Fruit fly (Drosophila melanogaster): ENCODE measurements around the gene CG15531.

CG15531 gene

DNA sequence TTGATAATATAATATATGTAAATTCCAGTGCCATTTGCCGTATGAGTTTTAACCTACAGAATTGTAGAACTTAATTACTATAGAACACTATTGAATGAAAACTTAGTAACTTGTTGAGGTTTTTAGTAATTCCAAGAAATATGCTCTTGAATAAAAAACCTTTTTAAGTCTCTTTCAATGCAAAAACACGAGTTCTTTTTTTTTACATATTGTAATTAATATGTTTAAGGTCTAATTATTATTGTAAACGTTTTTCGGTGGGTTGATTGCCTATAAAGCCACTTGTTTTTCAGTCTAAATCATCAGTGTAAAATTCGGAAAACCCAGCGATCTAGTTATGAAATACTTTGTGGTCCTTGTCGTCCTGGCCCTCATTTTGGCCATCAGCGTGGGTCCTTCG lies 13.6 kb upstream of the CG15531 start, which contains the start of gene Anp:
TSS of gene Anp (plus strand) at position 301 of the 400 bp plus-strand sequence.
- TF ChIP-seq psq (optimal IDR thresholded peaks at IDR 0.05) = no peak
- no peak for TF ChIP-seq ttk (optimal IDR thresholded peaks at IDR 0.05)
- no peak for TF ChIP-seq Myc (optimal IDR thresholded peaks at IDR 0.05)
- TF ChIP-seq Sin3A (optimal IDR thresholded peaks at IDR 0.05) = no peak
- no peak for TF ChIP-seq h (optimal IDR thresholded peaks at IDR 0.05)
- TF ChIP-seq insv (optimal IDR thresholded peaks at IDR 0.05) = no peak

DNA sequence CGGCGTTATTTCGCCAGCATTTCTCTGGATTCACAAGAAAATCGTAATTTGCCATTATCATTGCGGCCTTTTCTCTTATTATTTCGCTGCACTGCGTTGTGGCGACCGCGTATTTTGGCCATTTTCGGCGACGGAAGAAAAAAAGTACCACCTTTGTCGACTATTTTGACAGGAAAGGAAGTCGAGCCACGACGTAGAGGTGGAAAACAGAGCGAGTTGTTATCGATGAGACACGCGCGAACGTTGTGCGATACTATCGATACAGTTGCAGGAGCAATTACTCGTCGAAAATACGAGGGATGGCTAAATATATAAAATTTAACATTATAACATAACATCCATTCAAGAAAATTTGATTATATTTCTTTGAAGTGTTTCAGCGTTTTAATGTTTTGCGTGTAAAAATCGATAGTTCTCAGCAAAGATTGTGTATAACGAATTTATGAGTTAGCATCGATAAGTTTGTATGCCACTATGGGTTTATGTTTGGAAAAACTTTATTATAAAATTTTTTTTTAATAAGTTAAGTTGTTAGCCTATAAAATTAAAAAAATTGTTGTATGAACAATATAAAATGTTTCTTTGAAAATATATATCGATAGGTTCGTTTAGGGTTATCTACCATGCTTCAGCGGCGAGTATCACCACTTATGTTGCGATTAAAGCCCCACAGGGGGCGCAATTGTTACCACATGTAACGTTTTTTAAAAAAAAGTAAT lies 12.9 kb upstream of the CG15531 start, which contains the start of gene RpS7:
TSS of gene RpS7 (minus strand) at position 255 of the 719 bp plus-strand sequence.
- no peak for TF ChIP-seq insv (optimal IDR thresholded peaks at IDR 0.05)

DNA sequence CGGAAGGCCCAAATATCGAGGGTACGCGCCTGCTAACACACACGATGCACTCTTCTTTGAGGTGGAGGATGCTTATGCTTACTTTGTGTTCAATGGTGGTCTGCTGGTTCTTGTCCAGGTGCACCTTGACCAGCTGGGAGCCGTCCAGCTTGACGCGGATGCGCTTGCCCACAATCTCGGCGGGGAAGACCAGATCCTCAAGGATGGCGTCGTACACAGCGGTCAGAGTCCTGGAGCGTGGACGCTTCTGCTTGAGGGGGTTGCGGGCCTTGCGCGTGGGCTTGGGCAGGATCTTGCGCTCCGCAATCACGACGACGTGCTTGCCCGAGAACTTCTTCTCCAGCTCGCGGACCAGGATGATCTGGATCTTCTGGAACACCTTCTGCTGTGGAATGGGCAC lies 12.0 kb upstream of the CG15531 start:
- TF ChIP-seq h (optimal IDR thresholded peaks at IDR 0.05) (no peak), psq (optimal IDR thresholded peaks at IDR 0.05) (no peak), insv (optimal IDR thresholded peaks at IDR 0.05) (no peak), Sin3A (optimal IDR thresholded peaks at IDR 0.05) (no peak), Myc (optimal IDR thresholded peaks at IDR 0.05) (no peak), ttk (optimal IDR thresholded peaks at IDR 0.05) (no peak)

DNA sequence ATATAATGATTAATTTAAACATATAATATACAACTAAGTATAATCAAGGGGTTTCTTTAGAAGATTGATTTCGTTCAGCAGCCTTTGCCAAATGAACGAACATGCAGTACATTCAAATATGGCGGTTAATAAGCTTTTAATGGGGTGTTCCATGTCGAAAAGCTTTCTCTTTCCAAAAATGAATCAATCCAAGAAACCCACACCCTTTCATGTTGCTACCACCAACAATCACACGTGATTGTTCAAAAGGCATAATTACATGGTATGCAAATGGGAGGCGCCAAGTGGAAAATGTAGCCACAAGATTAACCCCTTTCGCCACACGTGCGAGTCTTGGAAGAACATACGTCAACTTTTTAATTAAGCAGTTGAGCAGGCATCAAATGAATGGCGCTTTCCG lies 9.9 kb upstream of the CG15531 start:
- no peak for TF ChIP-seq ttk (optimal IDR thresholded peaks at IDR 0.05)
- TF ChIP-seq Myc (optimal IDR thresholded peaks at IDR 0.05) = no peak
- TF ChIP-seq insv (optimal IDR thresholded peaks at IDR 0.05) = no peak

DNA sequence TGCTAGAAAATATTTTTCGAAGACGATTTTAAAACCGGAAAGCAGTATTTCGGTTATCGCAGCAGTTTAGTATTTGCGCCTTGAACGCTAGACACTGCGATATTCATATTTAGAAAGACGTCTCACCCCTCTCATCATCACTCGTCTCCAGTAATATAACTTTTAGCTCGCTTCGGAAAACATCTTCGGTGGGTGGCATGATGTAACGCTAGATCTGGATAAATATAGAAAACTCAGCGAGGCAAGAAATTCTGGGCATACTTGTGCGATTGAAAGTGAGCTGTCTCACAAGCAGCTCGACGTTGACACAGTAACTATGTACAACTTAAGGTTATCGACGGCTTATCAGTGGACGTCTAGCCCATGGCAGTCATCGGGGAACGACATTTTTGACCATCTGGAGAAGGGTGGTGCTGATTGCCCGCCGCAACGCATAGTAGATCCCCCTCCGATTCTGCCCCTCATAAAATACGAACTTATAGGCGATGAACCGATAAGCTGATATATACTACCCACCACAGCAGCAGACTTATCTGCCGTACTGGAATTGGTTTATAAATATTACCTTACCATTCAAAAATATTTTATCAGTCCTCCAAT lies 8.1 kb upstream of the CG15531 start:
- TF ChIP-seq Sin3A (optimal IDR thresholded peaks at IDR 0.05) (no peak), h (optimal IDR thresholded peaks at IDR 0.05) (no peak), Myc (optimal IDR thresholded peaks at IDR 0.05) (no peak), psq (optimal IDR thresholded peaks at IDR 0.05) (no peak), insv (optimal IDR thresholded peaks at IDR 0.05) (no peak), ttk (optimal IDR thresholded peaks at IDR 0.05) (no peak)

DNA sequence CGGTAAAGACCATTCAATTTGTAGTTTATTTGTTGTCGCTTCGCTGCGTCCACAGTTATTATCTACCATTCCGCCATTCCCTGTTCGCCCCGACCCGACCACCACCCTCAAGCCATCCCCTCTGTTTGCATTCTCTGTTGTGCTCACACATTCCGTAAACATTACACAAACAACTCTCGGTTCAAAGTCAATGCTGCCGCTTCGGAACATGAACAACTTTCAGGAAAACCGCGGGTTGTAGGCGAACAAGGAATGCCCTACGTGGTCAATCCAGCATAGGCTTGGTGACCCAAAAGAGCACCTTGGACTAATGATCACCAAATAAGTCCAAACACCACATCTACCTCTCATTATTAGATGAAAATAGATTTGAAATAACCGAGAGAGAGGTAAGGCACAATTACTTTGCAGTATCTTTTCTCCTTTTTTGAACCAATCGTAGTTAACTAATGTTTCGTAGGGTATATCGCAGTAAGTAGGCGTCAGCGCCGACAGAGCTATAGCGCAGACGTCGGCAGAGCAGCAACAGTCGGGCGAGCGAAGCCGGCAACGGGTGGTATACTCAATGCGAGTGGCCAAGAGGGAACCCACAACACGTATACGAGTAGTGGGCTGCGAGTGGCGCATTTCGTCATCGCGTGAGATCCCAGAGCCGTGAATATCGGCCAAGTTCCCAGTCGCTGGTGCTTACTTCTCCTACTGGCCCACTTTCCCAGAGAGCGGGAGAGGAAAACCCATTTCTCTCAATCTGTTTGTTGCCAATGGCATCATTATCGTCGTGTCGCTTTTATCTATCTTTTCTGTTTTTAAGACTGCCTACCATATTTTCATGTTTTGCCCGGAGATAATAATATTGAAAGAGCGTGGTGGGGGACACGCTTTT lies 7.3 kb upstream of the CG15531 start:
- TF ChIP-seq ttk (optimal IDR thresholded peaks at IDR 0.05) (no peak), Myc (optimal IDR thresholded peaks at IDR 0.05) (no peak), psq (optimal IDR thresholded peaks at IDR 0.05) (no peak), Sin3A (optimal IDR thresholded peaks at IDR 0.05) (no peak), insv (optimal IDR thresholded peaks at IDR 0.05) (no peak), h (optimal IDR thresholded peaks at IDR 0.05) (no peak)

DNA sequence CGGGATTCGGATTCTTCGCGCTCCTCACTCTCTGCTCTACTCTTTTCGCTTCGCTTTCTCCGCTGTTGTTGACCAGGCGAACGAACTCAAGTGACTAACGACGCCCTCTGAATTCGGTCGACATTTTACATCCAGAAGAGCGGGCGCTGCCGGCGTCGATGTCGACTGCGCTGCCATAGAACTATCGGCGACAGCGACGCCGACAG lies 6.8 kb upstream of the CG15531 start, which contains the start of gene CG9743:
TSS of gene CG9743 (minus strand) at position 101 of the 206 bp plus-strand sequence.
- TF ChIP-seq Myc (optimal IDR thresholded peaks at IDR 0.05) = no peak

DNA sequence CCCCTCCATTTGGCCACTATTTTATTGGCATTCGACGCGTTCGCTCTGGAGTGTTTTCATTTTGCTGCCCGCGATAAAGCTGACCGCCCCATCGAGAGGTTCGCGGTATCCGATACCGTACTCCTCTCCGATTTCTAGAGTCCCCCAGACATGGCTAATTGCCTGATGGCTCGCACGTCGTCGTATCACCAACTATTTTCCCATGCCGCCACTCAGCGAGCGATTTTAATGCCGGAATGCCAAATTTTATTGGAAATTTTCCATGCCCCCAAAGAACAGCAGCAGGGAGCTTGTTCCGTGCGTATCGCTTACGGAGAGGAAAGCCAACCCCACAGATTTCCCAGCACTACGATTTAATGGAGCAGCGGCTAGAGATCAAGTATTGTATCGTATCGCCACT lies 5.0 kb upstream of the CG15531 start:
- TF ChIP-seq Myc (optimal IDR thresholded peaks at IDR 0.05) (no peak), Sin3A (optimal IDR thresholded peaks at IDR 0.05) (no peak), insv (optimal IDR thresholded peaks at IDR 0.05) (no peak), psq (optimal IDR thresholded peaks at IDR 0.05) (no peak), h (optimal IDR thresholded peaks at IDR 0.05) (no peak), ttk (optimal IDR thresholded peaks at IDR 0.05) (no peak)

DNA sequence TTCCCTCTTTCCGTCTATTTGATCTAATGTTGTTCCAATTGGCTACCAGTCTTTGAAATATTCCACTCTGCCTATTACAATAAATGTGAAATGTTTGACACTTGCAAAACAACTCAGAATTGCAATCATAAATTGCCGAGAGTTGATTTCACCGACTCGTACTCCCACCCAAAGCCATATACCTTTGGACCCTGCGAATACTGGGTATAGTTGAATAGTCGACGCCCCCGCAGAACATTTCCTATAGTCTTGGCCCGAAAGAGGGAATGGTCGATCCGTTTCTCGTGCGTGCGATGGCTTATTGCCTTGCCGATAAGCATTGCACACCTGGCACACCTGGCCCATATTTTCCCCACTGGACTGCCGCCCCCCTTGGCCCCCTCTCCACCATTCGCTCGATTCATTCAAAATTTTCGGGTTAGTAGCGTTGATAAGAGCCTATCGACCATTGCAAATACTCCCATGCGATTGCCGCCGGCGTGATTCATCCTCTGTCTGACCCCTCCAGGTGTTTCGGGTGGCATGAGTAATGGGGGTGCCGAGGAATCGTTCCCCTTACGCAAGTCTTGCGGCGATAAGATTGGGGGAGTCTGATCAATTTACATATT lies 4.2 kb upstream of the CG15531 start:
- no peak for TF ChIP-seq insv (optimal IDR thresholded peaks at IDR 0.05)
- no peak for TF ChIP-seq Myc (optimal IDR thresholded peaks at IDR 0.05)

DNA sequence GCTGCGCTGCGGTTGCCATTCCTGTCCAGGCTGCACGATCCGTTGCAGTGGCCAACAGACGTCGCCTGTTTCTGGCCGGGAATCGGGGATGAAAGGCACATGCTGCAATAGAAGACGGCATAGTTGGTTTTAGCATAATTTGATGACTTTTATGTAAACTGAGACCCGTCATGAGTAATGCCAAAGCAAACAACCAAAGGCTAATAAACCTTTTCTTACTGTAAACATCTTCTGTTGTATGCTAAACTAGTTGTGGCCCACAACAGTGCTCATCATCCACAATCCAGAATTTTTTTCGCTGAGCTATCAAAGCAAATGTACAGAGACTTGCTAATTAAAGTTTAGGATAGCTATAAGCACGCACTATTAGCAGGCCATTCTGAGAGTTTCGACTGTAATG lies 2.8 kb upstream of the CG15531 start:
- no peak for TF ChIP-seq h (optimal IDR thresholded peaks at IDR 0.05)
- no peak for TF ChIP-seq insv (optimal IDR thresholded peaks at IDR 0.05)
- TF ChIP-seq Myc (optimal IDR thresholded peaks at IDR 0.05) = no peak

DNA sequence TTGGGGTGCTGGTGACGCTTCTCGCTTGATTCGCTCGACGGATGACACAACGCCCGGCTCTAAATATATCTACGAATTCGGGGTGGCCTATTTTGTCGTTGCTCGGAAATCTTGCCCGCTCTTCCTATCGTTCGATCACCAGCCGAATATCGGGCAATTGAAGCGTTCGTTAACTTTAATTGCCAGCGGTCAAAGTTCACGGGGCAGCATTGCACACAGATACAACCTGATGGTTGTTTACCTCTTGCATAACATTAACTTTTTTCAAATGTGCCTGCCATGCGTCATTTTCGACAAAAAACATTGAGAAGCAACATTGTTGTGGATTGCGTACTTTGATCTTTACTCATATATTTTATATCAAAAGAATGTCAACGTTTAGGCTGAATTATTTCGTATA lies 1.8 kb upstream of the CG15531 start:
- TF ChIP-seq psq (optimal IDR thresholded peaks at IDR 0.05) (no peak), ttk (optimal IDR thresholded peaks at IDR 0.05) (no peak), Myc (optimal IDR thresholded peaks at IDR 0.05) (no peak), insv (optimal IDR thresholded peaks at IDR 0.05) (no peak), h (optimal IDR thresholded peaks at IDR 0.05) (no peak), Sin3A (optimal IDR thresholded peaks at IDR 0.05) (no peak)

DNA sequence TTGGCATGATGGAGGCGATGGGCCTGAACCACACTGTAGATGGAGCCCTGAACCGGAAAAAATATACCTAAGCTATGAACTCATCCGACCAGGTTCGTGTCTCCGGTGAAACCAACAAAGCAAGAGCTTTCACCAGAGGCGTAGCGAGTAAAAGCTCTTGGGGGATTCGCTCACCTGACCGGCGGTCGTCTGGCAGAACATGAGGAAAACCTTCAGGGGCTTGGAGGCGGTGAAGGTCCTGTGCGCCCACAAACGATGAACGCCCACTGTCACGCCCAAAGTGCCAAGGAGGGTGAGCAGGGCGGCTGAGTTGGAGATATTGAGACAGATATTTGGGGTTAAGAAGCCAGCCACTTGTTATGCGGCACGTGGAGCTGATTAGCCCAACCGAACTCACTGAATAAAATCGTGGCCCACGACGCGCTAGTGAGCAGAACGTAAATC lies 400 bp downstream of the CG15531 start:
- TF ChIP-seq insv (optimal IDR thresholded peaks at IDR 0.05) = no peak
- no peak for TF ChIP-seq ttk (optimal IDR thresholded peaks at IDR 0.05)
- no peak for TF ChIP-seq psq (optimal IDR thresholded peaks at IDR 0.05)
- TF ChIP-seq Sin3A (optimal IDR thresholded peaks at IDR 0.05) = no peak
- TF ChIP-seq h (optimal IDR thresholded peaks at IDR 0.05) = no peak
- no peak for TF ChIP-seq Myc (optimal IDR thresholded peaks at IDR 0.05)

DNA sequence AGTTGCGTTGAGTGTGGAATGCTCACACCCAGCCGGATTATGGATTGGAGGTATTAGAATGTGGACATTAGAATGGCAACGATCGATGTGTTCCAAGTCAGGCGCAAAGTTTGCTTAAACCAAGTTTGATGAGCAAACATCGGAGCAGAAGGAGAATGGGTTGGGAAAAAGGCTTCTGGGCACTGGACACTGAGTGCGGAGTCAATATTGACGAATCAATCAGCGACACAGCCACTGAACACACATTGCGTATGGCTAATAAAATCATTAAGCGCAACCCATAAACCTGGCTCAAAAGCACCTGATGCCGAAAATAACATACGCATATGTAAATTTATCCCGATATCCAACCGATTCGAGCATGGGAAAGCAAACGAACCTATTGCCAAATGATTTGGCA lies 2.2 kb downstream of the CG15531 start:
- no peak for TF ChIP-seq psq (optimal IDR thresholded peaks at IDR 0.05)
- no peak for TF ChIP-seq h (optimal IDR thresholded peaks at IDR 0.05)
- no peak for TF ChIP-seq Sin3A (optimal IDR thresholded peaks at IDR 0.05)
- no peak for TF ChIP-seq insv (optimal IDR thresholded peaks at IDR 0.05)
- TF ChIP-seq ttk (optimal IDR thresholded peaks at IDR 0.05) = no peak
- no peak for TF ChIP-seq Myc (optimal IDR thresholded peaks at IDR 0.05)
